Fruit fly (Drosophila melanogaster): ENCODE data around the gene pit.

dm6 chr3R:21999641-22000040 lies 34.5 kb upstream of the pit start:
- TF ChIP-seq Crg-1 (GFP tag; optimal IDR thresholded peaks at IDR 0.05): no peak
- TF ChIP-seq CG33017 (tag; optimal IDR thresholded peaks at IDR 0.05): no peak
- no peak for TF ChIP-seq cnc (optimal IDR thresholded peaks at IDR 0.05)

All from whole organism, adult.